Worm (Caenorhabditis elegans) whole organism, young adult: Measurements from ENCODE around the gene Y51H7C.13.
A peak's percentile ranks its signal among the peaks of the same experiment; 100 is the strongest.

Source experiments
- B0261.1 ChIP-seq: sonication (generic microtip); optimal IDR thresholded peaks from 2 replicates; lab custom pipeline; 2016; ENCODE audit warnings: mild to moderate bottlenecking, missing genetic modification characterization, moderate library complexity, missing compliant biosample characterization
- D2030.7 ChIP-seq: fragments of 200-800 bp; sonication (Bioruptor generic); IDR thresholded peaks from 2 replicates; pipeline ENCODE4 v1.3.6; 2022; ENCODE audit warnings: missing genetic modification reagents, missing genetic modification characterization, missing compliant biosample characterization
- F37B4.10 ChIP-seq: fragments of 200-800 bp; sonication (Bioruptor generic); IDR thresholded peaks from 2 replicates; pipeline ENCODE4 v1.3.6; 2022; ENCODE audit warnings: missing genetic modification characterization, missing compliant biosample characterization
- F49E8.2 ChIP-seq: sonication (generic microtip); optimal IDR thresholded peaks from 3 replicates; lab custom pipeline; 2017; ENCODE audit warnings: missing genetic modification characterization, mild to moderate bottlenecking, missing compliant biosample characterization, antibody characterized with exemption, moderate library complexity; ENCODE audit not compliant: insufficient read depth
- F52B5.7 ChIP-seq: sonication (generic microtip); optimal IDR thresholded peaks from 2 replicates; lab custom pipeline; 2016; ENCODE audit warnings: mild to moderate bottlenecking, missing genetic modification characterization, missing compliant biosample characterization
- F55B11.4 ChIP-seq: sonication (generic microtip); optimal IDR thresholded peaks from 2 replicates; lab custom pipeline; 2016; ENCODE audit warnings: missing compliant biosample characterization, missing genetic modification characterization, borderline replicate concordance; ENCODE audit not compliant: insufficient read depth
- F57C9.4 ChIP-seq: sonication (generic microtip); optimal IDR thresholded peaks from 2 replicates; lab custom pipeline; 2017; ENCODE audit warnings: mild to moderate bottlenecking, missing genetic modification characterization, missing compliant biosample characterization
- K11D2.4 ChIP-seq: fragments of 200-800 bp; sonication (Bioruptor generic); IDR thresholded peaks from 2 replicates; pipeline ENCODE4 v1.3.6; 2022; ENCODE audit warnings: missing genetic modification reagents, missing genetic modification characterization, missing compliant biosample characterization
- ceh-100 ChIP-seq: fragments of 200-800 bp; sonication (Bioruptor generic); IDR thresholded peaks from 2 replicates; pipeline ENCODE4 v1.3.6; 2022; ENCODE audit warnings: missing genetic modification reagents, missing genetic modification characterization, missing compliant biosample characterization
- ceh-27 ChIP-seq: fragments of 200-800 bp; sonication (Bioruptor generic); optimal IDR thresholded peaks from 2 replicates; lab custom pipeline; 2018; ENCODE audit warnings: mild to moderate bottlenecking, missing genetic modification characterization, moderate library complexity, missing compliant biosample characterization
- dox-1 ChIP-seq: fragments of 200-800 bp; sonication (Bioruptor generic); IDR thresholded peaks from 2 replicates; pipeline ENCODE4 v1.3.6; 2022; ENCODE audit warnings: missing genetic modification reagents, missing genetic modification characterization, missing compliant biosample characterization
- dpl-1 ChIP-seq: fragments of 150-350 bp; optimal IDR thresholded peaks from 2 replicates; lab custom pipeline; 2014; ENCODE audit warnings: missing biosample characterization, missing genetic modification reagents, missing genetic modification characterization
- efl-1 ChIP-seq: fragments of 150-350 bp; optimal IDR thresholded peaks from 2 replicates; lab custom pipeline; 2014; ENCODE audit warnings: missing biosample characterization, missing genetic modification reagents, missing genetic modification characterization
- gei-17 ChIP-seq: fragments of 200-800 bp; sonication (Bioruptor generic); optimal IDR thresholded peaks from 2 replicates; lab custom pipeline; 2018; ENCODE audit warnings: mild to moderate bottlenecking, missing genetic modification characterization, missing compliant biosample characterization
- hmg-20 ChIP-seq: fragments of 200-800 bp; sonication (Bioruptor generic); IDR thresholded peaks from 2 replicates; pipeline ENCODE4 v1.3.6; 2022; ENCODE audit warnings: missing genetic modification reagents, missing genetic modification characterization, missing compliant biosample characterization
- let-607 ChIP-seq, 2 experiments: fragments of 200-800 bp in 1 of 2; sonication (Bioruptor generic) in 1 of 2; sonication (generic microtip) in 1 of 2; optimal IDR thresholded peaks; 2 replicates each; lab custom pipeline; 2016 to 2018; ENCODE audit warnings: mild to moderate bottlenecking in 2 of 2, missing compliant biosample characterization in 2 of 2, missing genetic modification characterization in 2 of 2, moderate library complexity in 2 of 2, missing genotype in 1 of 2
- lin-35 ChIP-seq, 3 experiments: fragments of 150-350 bp in 2 of 3; sonication (generic microtip) in 1 of 3; optimal IDR thresholded peaks; 2 replicates each; lab custom pipeline; 2014 to 2018; ENCODE audit warnings: missing biosample characterization in 3 of 3, missing genetic modification characterization in 3 of 3, missing genetic modification reagents in 3 of 3
- lsy-27 ChIP-seq: sonication (generic microtip); optimal IDR thresholded peaks from 2 replicates; lab custom pipeline; 2017; ENCODE audit warnings: missing genetic modification characterization, mild to moderate bottlenecking, missing compliant biosample characterization, antibody characterized with exemption, missing genotype, borderline replicate concordance; ENCODE audit not compliant: insufficient read depth
- mcd-1 ChIP-seq: fragments of 200-800 bp; sonication (Bioruptor generic); IDR thresholded peaks from 2 replicates; pipeline ENCODE4 v1.3.6; 2022; ENCODE audit warnings: missing genetic modification reagents, missing genetic modification characterization, missing compliant biosample characterization
- mxl-1 ChIP-seq: sonication (generic microtip); optimal IDR thresholded peaks from 2 replicates; lab custom pipeline; 2016; ENCODE audit warnings: missing genetic modification characterization, missing compliant biosample characterization
- nhr-80 ChIP-seq: sonication (generic microtip); optimal IDR thresholded peaks from 2 replicates; lab custom pipeline; 2016; ENCODE audit warnings: missing genetic modification characterization, missing compliant biosample characterization
- pha-4 ChIP-seq: fragments of 150-350 bp; sonication (generic microtip); optimal IDR thresholded peaks from 2 replicates; lab custom pipeline; 2014; ENCODE audit warnings: missing biosample characterization, missing genetic modification reagents, missing genetic modification characterization
- rec-8 ChIP-seq, 2 experiments: sonication (generic microtip); optimal IDR thresholded peaks; 2 replicates each; lab custom pipeline; 2016; ENCODE audit warnings: mild to moderate bottlenecking in 2 of 2, missing genetic modification characterization in 2 of 2, missing genetic modification reagents in 2 of 2, missing genotype in 2 of 2, missing biosample characterization in 1 of 2, missing compliant biosample characterization in 1 of 2, moderate library complexity in 1 of 2
- rpc-1 ChIP-seq, 2 experiments: fragments of 150-350 bp in 1 of 2; sonication (generic microtip) in 1 of 2; optimal IDR thresholded peaks; 2 replicates each; lab custom pipeline; 2014 to 2018; ENCODE audit warnings: missing biosample characterization in 1 of 2, missing genetic modification characterization in 1 of 2, missing genetic modification reagents in 1 of 2, missing genotype in 1 of 2
- sea-2 ChIP-seq: fragments of 200-800 bp; sonication (Bioruptor generic); IDR thresholded peaks from 2 replicates; pipeline ENCODE4 v1.3.6; 2022; ENCODE audit warnings: missing genetic modification characterization, missing compliant biosample characterization
- tbp1 ChIP-seq: fragments of 200-800 bp; sonication (Bioruptor generic); optimal IDR thresholded peaks from 2 replicates; lab custom pipeline; 2018; ENCODE audit warnings: mild to moderate bottlenecking, missing genetic modification characterization, missing compliant biosample characterization
- tbx-9 ChIP-seq: sonication (generic microtip); optimal IDR thresholded peaks from 2 replicates; lab custom pipeline; 2016; ENCODE audit warnings: borderline replicate concordance, missing genetic modification characterization, inconsistent platforms, missing compliant biosample characterization
- tlf-1 ChIP-seq: fragments of 200-800 bp; sonication (Bioruptor generic); optimal IDR thresholded peaks from 2 replicates; lab custom pipeline; 2018; ENCODE audit warnings: mild to moderate bottlenecking, missing genetic modification characterization, missing compliant biosample characterization
- unc-130 ChIP-seq: sonication (generic microtip); optimal IDR thresholded peaks from 2 replicates; lab custom pipeline; 2016; ENCODE audit warnings: missing genetic modification reagents, missing genetic modification characterization, missing compliant biosample characterization
- unc-62 ChIP-seq: fragments of 150-350 bp; optimal IDR thresholded peaks from 2 replicates; lab custom pipeline; 2014; ENCODE audit warnings: missing biosample characterization, missing genetic modification reagents, missing genetic modification characterization
- zfh-2 ChIP-seq: fragments of 200-800 bp; sonication (Bioruptor generic); conservative IDR thresholded peaks from 2 replicates; pipeline ENCODE4 v1.3.6; 2022; ENCODE audit warnings: missing genetic modification reagents, missing genetic modification characterization, missing compliant biosample characterization
- ztf-22 ChIP-seq: fragments of 200-800 bp; sonication (Bioruptor generic); optimal IDR thresholded peaks from 2 replicates; lab custom pipeline; 2018; ENCODE audit warnings: mild to moderate bottlenecking, missing genetic modification characterization, moderate library complexity, missing compliant biosample characterization

The Y51H7C.13 gene

DNA sequence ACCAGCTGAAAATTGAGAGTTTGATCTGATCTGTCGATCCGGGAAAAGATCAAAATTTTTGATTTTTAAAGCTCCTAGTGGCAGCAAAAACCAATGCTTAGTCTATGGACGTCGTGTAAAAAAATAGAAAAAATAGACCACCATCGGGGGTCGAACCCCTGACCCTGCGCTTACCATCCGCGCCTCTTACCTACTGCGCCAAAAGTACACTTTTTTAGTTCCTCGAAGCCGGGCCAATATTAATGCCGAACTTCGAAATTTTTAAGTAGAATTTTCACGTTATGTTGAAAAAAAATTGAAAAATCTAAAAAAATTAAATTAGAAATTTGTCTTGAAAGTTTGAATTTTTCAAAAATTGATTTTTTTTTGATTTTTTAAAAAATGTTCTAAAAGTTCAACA lies 11.6 kb upstream of the Y51H7C.13 start (continued):
- TF ChIP-seq tlf-1 (no peak), F55B11.4 (tag; lab: Kevin White, UChicago) (no peak)
- TF ChIP-seq, all 124 proteins: peak for 4

DNA sequence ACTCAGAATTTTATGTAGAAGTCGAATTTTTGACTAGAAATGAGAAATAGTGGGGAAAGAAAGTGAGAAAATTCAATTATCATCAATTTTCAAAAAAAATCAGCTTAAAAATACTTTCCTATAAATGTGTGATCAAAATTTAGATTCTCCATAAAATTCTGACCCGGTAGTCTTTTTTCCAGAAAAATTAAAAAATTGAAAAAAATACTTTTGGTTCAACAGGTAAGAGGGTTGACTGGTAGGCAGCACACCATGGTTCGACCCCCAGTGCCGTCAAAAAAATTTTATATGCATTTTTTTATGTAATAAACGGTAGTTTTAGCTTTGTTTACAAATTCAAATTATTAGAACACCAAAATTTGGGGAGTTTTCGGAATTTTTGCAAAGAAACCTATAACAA lies 10.9 kb upstream of the Y51H7C.13 start:
- peak; percentile 57 for TF ChIP-seq B0261.1 (tag; lab: Kevin White, UChicago)
- no peak for TF ChIP-seq tbx-9 (tag; lab: Kevin White, UChicago)
- no peak for TF ChIP-seq sea-2 (GFP tag; lab: Robert Waterston, UW)
- peak in 1 of 2 experiments; percentile 2 for TF ChIP-seq rec-8 (tag; optimal IDR thresholded peaks at IDR 0.05; lab: Kevin White, UChicago)
- TF ChIP-seq tbp1 (GFP tag; lab: Kevin White, UChicago) = peak; percentile 82
- no peak for TF ChIP-seq hmg-20 (GFP tag; lab: Robert Waterston, UW)
- peak; percentile 39 for TF ChIP-seq rpc-1 (optimal IDR thresholded peaks at IDR 0.05; lab: Kevin White, UChicago)
- peak; percentile 71 for TF ChIP-seq rpc-1 (tag; optimal IDR thresholded peaks at IDR 0.05; lab: Kevin White, UChicago)
- TF ChIP-seq, all 124 proteins: peak for 4

DNA sequence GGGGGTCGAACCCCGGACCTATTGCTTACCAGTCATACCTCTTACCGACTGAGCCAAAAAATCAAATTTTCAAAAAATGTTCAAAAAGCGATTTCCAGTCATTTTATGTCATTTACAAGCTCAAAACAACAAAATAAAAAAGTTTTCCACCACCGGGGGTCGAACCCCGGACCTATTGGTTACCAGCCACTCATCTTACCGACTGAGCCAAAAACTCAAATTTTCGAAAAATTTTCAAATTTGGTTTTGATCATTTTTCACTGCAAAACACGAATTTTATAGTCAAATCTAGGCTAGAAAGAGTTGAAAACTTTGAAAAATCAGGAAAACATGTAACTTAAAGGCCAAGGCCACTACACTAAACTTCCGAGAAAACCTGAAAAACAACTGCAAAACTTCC lies 9.7 kb upstream of the Y51H7C.13 start:
- no peak for TF ChIP-seq let-607 (tag; optimal IDR thresholded peaks at IDR 0.05; lab: Kevin White, UChicago)
- TF ChIP-seq ceh-27 (GFP tag; lab: Kevin White, UChicago) = no peak
- peak; percentile 11 for TF ChIP-seq rpc-1 (optimal IDR thresholded peaks at IDR 0.05; lab: Kevin White, UChicago)
- peak; percentile 54 for TF ChIP-seq rpc-1 (tag; optimal IDR thresholded peaks at IDR 0.05; lab: Kevin White, UChicago)
- peak; percentile 59 for TF ChIP-seq tbp1 (GFP tag; lab: Kevin White, UChicago)
- TF ChIP-seq lsy-27 (tag; lab: Kevin White, UChicago) = no peak
- no peak for TF ChIP-seq D2030.7 (GFP tag; lab: Robert Waterston, UW)
- TF ChIP-seq ceh-100 (GFP tag; lab: Robert Waterston, UW) = no peak
- no peak for TF ChIP-seq tbx-9 (tag; lab: Kevin White, UChicago)

DNA sequence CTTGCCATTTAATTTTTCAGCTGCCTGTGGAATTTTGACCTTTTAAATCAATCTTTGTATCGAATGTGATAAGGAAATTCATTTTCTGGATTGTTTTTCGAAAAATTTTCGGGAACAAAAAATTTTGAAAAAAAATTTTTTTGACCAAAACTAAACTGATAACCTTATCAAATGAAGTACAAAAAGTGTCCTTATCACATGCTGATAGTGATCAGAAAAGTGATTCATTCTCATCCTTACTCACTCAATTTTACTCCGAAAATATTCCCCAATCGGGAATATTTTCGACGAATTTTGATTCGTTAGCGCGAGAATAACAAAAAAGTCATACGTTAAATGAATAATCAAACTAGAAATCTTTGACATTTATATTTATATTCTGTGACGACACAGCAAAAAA lies 9.0 kb upstream of the Y51H7C.13 start:
- TF ChIP-seq pha-4 = no peak
- TF ChIP-seq unc-130 = no peak
- no peak for TF ChIP-seq rec-8 (tag; optimal IDR thresholded peaks at IDR 0.05; lab: Kevin White, UChicago)
- TF ChIP-seq nhr-80 = peak; percentile 28
- TF ChIP-seq, all 124 proteins: peak for 1

ce11 chrII:1474807-1475206 lies 8.5 kb upstream of the Y51H7C.13 start:
- TF ChIP-seq F49E8.2 (tag; lab: Kevin White, UChicago) (no peak), tbp1 (GFP tag; lab: Kevin White, UChicago) (peak; percentile 56), ztf-22 (GFP tag; lab: Kevin White, UChicago) (no peak), F52B5.7 (tag; lab: Kevin White, UChicago) (no peak), rpc-1 (optimal IDR thresholded peaks at IDR 0.05; lab: Kevin White, UChicago) (no peak), rpc-1 (tag; optimal IDR thresholded peaks at IDR 0.05; lab: Kevin White, UChicago) (peak; percentile 52)

ce11 chrII:1473481-1473880 lies 7.1 kb upstream of the Y51H7C.13 start, which contains the start of gene H17B01.5:
Gene H17B01.5, minus strand, starts transcription at chrII:1473581.
- TF ChIP-seq unc-62 (GFP tag; lab: Kevin White, UChicago) = no peak
- TF ChIP-seq F37B4.10 (GFP tag; lab: Robert Waterston, UW) = no peak
- no peak for TF ChIP-seq dpl-1 (GFP tag; lab: Kevin White, UChicago)
- no peak for TF ChIP-seq unc-130
- no peak for TF ChIP-seq F57C9.4 (tag; lab: Kevin White, UChicago)
- TF ChIP-seq gei-17 (GFP tag; lab: Kevin White, UChicago) = no peak
- TF ChIP-seq lin-35 (GFP tag; optimal IDR thresholded peaks at IDR 0.05; lab: Kevin White, UChicago) = no peak
- TF ChIP-seq mxl-1 (tag; lab: Kevin White, UChicago) = no peak
- TF ChIP-seq zfh-2 (GFP tag; lab: Robert Waterston, UW) = peak; percentile 48; the same call in 1 of the 2 replicates
- TF ChIP-seq K11D2.4 (GFP tag; lab: Robert Waterston, UW) = no peak
- no peak for TF ChIP-seq D2030.7 (GFP tag; lab: Robert Waterston, UW)
- no peak for TF ChIP-seq mcd-1
- no peak for TF ChIP-seq efl-1
- 0 out of 2 replicates have a peak, but pooled peaks have one; percentile 17 for TF ChIP-seq dox-1
